Worm (Caenorhabditis elegans) whole organism, L1 larva: Measurements from ENCODE around the gene tag-280.

ENCODE experiments used
- C04F5.9 ChIP-seq: sonication (generic microtip); optimal IDR thresholded peaks from 2 replicates; lab custom pipeline; 2016; ENCODE audit warnings: missing genetic modification characterization, missing compliant biosample characterization
- C34B4.2 ChIP-seq: sonication (generic microtip); optimal IDR thresholded peaks from 2 replicates; lab custom pipeline; 2017; ENCODE audit warnings: mild to moderate bottlenecking, missing genetic modification characterization, missing compliant biosample characterization
- F16B12.6 ChIP-seq: fragments of 150-350 bp; optimal IDR thresholded peaks from 2 replicates; lab custom pipeline; 2014; ENCODE audit warnings: missing biosample characterization, missing genetic modification characterization
- Y116A8C.19 ChIP-seq: sonication (generic microtip); optimal IDR thresholded peaks from 2 replicates; lab custom pipeline; 2016; ENCODE audit warnings: missing compliant biosample characterization, missing genetic modification characterization, borderline replicate concordance
- aly-2 ChIP-seq: fragments of 150-350 bp; optimal IDR thresholded peaks from 2 replicates; lab custom pipeline; 2014; ENCODE audit warnings: missing biosample characterization, missing genetic modification characterization
- ama-1 ChIP-seq: fragments of 150-350 bp; optimal IDR thresholded peaks from 2 replicates; lab custom pipeline; 2014
- blmp-1 ChIP-seq: fragments of 150-350 bp; optimal IDR thresholded peaks from 2 replicates; lab custom pipeline; 2014; ENCODE audit warnings: missing biosample characterization, missing genetic modification characterization
- ceh-63 ChIP-seq: fragments of 200-800 bp; sonication (Bioruptor generic); optimal IDR thresholded peaks from 2 replicates; lab custom pipeline; 2018; ENCODE audit warnings: mild to moderate bottlenecking, missing genetic modification characterization, missing compliant biosample characterization
- ceh-82 ChIP-seq, 3 experiments: fragments of 150-350 bp in 1 of 3; sonication (generic microtip) in 2 of 3; optimal IDR thresholded peaks; 2 replicates each; lab custom pipeline; 2014 to 2017; ENCODE audit warnings: missing biosample characterization in 3 of 3, missing genetic modification characterization in 3 of 3
- ceh-88 ChIP-seq: fragments of 200-800 bp; sonication (Bioruptor generic); IDR thresholded peaks from 2 replicates; pipeline ENCODE4 v1.3.6; 2022; ENCODE audit warnings: missing genetic modification characterization, missing compliant biosample characterization
- ceh-90 ChIP-seq: sonication (generic microtip); optimal IDR thresholded peaks from 2 replicates; lab custom pipeline; 2016; ENCODE audit warnings: missing genetic modification characterization, missing compliant biosample characterization
- ces-1 ChIP-seq: fragments of 150-350 bp; optimal IDR thresholded peaks from 2 replicates; lab custom pipeline; 2014; ENCODE audit warnings: missing biosample characterization, missing genetic modification reagents, missing genetic modification characterization
- dpl-1 ChIP-seq, 3 experiments: fragments of 150-350 bp in 2 of 3; sonication (generic microtip) in 1 of 3; optimal IDR thresholded peaks; 2 replicates each; lab custom pipeline; 2014 to 2017; ENCODE audit warnings: missing biosample characterization in 3 of 3, missing genetic modification characterization in 3 of 3, missing genetic modification reagents in 3 of 3
- dsc-1 ChIP-seq: sonication (generic microtip); optimal IDR thresholded peaks from 2 replicates; lab custom pipeline; 2016; ENCODE audit warnings: mild to moderate bottlenecking, missing genetic modification characterization, missing compliant biosample characterization
- efl-3 ChIP-seq: fragments of 200-800 bp; sonication (Bioruptor generic); optimal IDR thresholded peaks from 2 replicates; lab custom pipeline; 2018; ENCODE audit warnings: mild to moderate bottlenecking, missing genetic modification characterization, missing compliant biosample characterization
- egl-13 ChIP-seq: sonication (generic microtip); optimal IDR thresholded peaks from 2 replicates; lab custom pipeline; 2016; ENCODE audit warnings: missing genotype, missing genetic modification reagents, missing genetic modification characterization, missing compliant biosample characterization
- fkh-10 ChIP-seq: sonication (generic microtip); optimal IDR thresholded peaks from 2 replicates; lab custom pipeline; 2017; ENCODE audit warnings: missing biosample characterization, missing genetic modification reagents, missing genetic modification characterization
- fkh-8 ChIP-seq: sonication (generic microtip); optimal IDR thresholded peaks from 2 replicates; lab custom pipeline; 2016; ENCODE audit warnings: mild to moderate bottlenecking, missing genetic modification characterization, missing compliant biosample characterization
- hlh-17 ChIP-seq: fragments of 200-800 bp; sonication (Bioruptor generic); optimal IDR thresholded peaks from 2 replicates; lab custom pipeline; 2018; ENCODE audit warnings: missing genetic modification characterization, mild to moderate bottlenecking, missing compliant biosample characterization, moderate library complexity, borderline replicate concordance
- hpl-2 ChIP-seq: fragments of 150-350 bp; optimal IDR thresholded peaks from 2 replicates; lab custom pipeline; 2014; ENCODE audit warnings: missing biosample characterization, missing genetic modification reagents, missing genetic modification characterization
- isw-1 ChIP-seq: fragments of 200-800 bp; sonication (Bioruptor generic); IDR thresholded peaks from 2 replicates; pipeline ENCODE4 v1.3.6; 2022; ENCODE audit warnings: missing genetic modification characterization, missing compliant biosample characterization
- jun-1 ChIP-seq: fragments of 150-350 bp; optimal IDR thresholded peaks from 2 replicates; lab custom pipeline; 2014; ENCODE audit warnings: missing biosample characterization, missing genetic modification reagents, missing genetic modification characterization
- lin-13 ChIP-seq: fragments of 150-350 bp; optimal IDR thresholded peaks from 2 replicates; lab custom pipeline; 2014; ENCODE audit warnings: missing biosample characterization, missing genetic modification reagents, missing genetic modification characterization
- lin-14 ChIP-seq: fragments of 200-800 bp; sonication (Bioruptor generic); optimal IDR thresholded peaks from 2 replicates; lab custom pipeline; 2018; ENCODE audit warnings: mild to moderate bottlenecking, missing genetic modification characterization, moderate library complexity, missing compliant biosample characterization
- lin-15B ChIP-seq: fragments of 150-350 bp; sonication (generic microtip); optimal IDR thresholded peaks from 3 replicates; lab custom pipeline; 2014; ENCODE audit warnings: missing biosample characterization, missing genetic modification characterization
- lir-3 ChIP-seq: sonication (generic microtip); optimal IDR thresholded peaks from 2 replicates; lab custom pipeline; 2016; ENCODE audit warnings: mild to moderate bottlenecking, missing genetic modification characterization, moderate library complexity, missing compliant biosample characterization; ENCODE audit not compliant: poor library complexity
- lsy-2 ChIP-seq, 2 experiments: fragments of 150-350 bp; optimal IDR thresholded peaks; 2 replicates each; lab custom pipeline; 2014; ENCODE audit warnings: missing biosample characterization in 2 of 2, missing genetic modification characterization in 2 of 2
- nhr-11 ChIP-seq: fragments of 150-350 bp; optimal IDR thresholded peaks from 2 replicates; lab custom pipeline; 2014; ENCODE audit warnings: missing biosample characterization, missing genetic modification characterization
- nhr-12 ChIP-seq: sonication (generic microtip); optimal IDR thresholded peaks from 2 replicates; lab custom pipeline; 2017; ENCODE audit warnings: missing biosample characterization, missing genetic modification characterization
- nhr-19 ChIP-seq: fragments of 200-800 bp; sonication (Bioruptor generic); conservative IDR thresholded peaks from 2 replicates; pipeline ENCODE4 v1.3.6; 2022; ENCODE audit warnings: missing genetic modification characterization, missing compliant biosample characterization
- nhr-20 ChIP-seq: sonication (generic microtip); optimal IDR thresholded peaks from 2 replicates; lab custom pipeline; 2016; ENCODE audit warnings: mild to moderate bottlenecking, missing genetic modification characterization, missing compliant biosample characterization
- nhr-237 ChIP-seq: fragments of 150-350 bp; optimal IDR thresholded peaks from 2 replicates; lab custom pipeline; 2014; ENCODE audit warnings: missing biosample characterization, missing genetic modification characterization
- nhr-71 ChIP-seq: sonication (generic microtip); optimal IDR thresholded peaks from 2 replicates; lab custom pipeline; 2016; ENCODE audit warnings: mild to moderate bottlenecking, missing genetic modification characterization, moderate library complexity, missing compliant biosample characterization
- nhr-77 ChIP-seq: fragments of 150-350 bp; optimal IDR thresholded peaks from 2 replicates; lab custom pipeline; 2014; ENCODE audit warnings: missing biosample characterization, missing genetic modification characterization
- nhr-85 ChIP-seq: sonication (generic microtip); peaks from one replicate; lab custom pipeline; 2016; ENCODE audit warnings: missing genetic modification characterization, inconsistent platforms, missing compliant biosample characterization
- nhr-90 ChIP-seq: sonication (generic microtip); optimal IDR thresholded peaks from 2 replicates; lab custom pipeline; 2016; ENCODE audit warnings: mild to moderate bottlenecking, missing genetic modification characterization, missing compliant biosample characterization; ENCODE audit not compliant: poor library complexity
- pax-3 ChIP-seq: fragments of 200-800 bp; sonication (Bioruptor generic); optimal IDR thresholded peaks from 2 replicates; lab custom pipeline; 2018; ENCODE audit warnings: mild to moderate bottlenecking, missing genetic modification characterization, moderate library complexity, missing compliant biosample characterization
- pqm-1 ChIP-seq: sonication (generic microtip); optimal IDR thresholded peaks from 3 replicates; lab custom pipeline; 2017; ENCODE audit warnings: missing biosample characterization, missing genetic modification characterization
- skn-1 ChIP-seq: fragments of 150-350 bp; optimal IDR thresholded peaks from 2 replicates; lab custom pipeline; 2014; ENCODE audit warnings: missing biosample characterization, missing genetic modification characterization
- snu-23 ChIP-seq: sonication (generic microtip); optimal IDR thresholded peaks from 2 replicates; lab custom pipeline; 2016; ENCODE audit warnings: missing genetic modification characterization, missing compliant biosample characterization
- sup-37 ChIP-seq: fragments of 200-800 bp; sonication (Bioruptor generic); optimal IDR thresholded peaks from 2 replicates; lab custom pipeline; 2018; ENCODE audit warnings: mild to moderate bottlenecking, missing genetic modification characterization, missing compliant biosample characterization
- swsn-7 ChIP-seq: sonication (generic microtip); optimal IDR thresholded peaks from 2 replicates; lab custom pipeline; 2016; ENCODE audit warnings: missing genetic modification characterization, missing compliant biosample characterization
- tlp-1 ChIP-seq: fragments of 150-350 bp; optimal IDR thresholded peaks from 2 replicates; lab custom pipeline; 2014; ENCODE audit warnings: missing biosample characterization, missing genetic modification characterization
- unc-130 ChIP-seq: fragments of 150-350 bp; optimal IDR thresholded peaks from 2 replicates; lab custom pipeline; 2017; ENCODE audit warnings: missing biosample characterization, missing genetic modification characterization, inconsistent platforms
- unc-30 ChIP-seq: sonication (generic microtip); optimal IDR thresholded peaks from 2 replicates; lab custom pipeline; 2017; ENCODE audit warnings: missing biosample characterization, missing genetic modification characterization
- unc-62 ChIP-seq: fragments of 150-350 bp; optimal IDR thresholded peaks from 2 replicates; lab custom pipeline; 2014; ENCODE audit warnings: missing biosample characterization, missing genetic modification reagents, missing genetic modification characterization
- unc-86 ChIP-seq: sonication (generic microtip); optimal IDR thresholded peaks from 2 replicates; lab custom pipeline; 2016; ENCODE audit warnings: missing genetic modification characterization, missing compliant biosample characterization
- unc-98 ChIP-seq: fragments of 200-800 bp; sonication (Bioruptor generic); IDR thresholded peaks from 2 replicates; pipeline ENCODE4 v1.3.6; 2022; ENCODE audit warnings: missing genetic modification characterization, missing compliant biosample characterization
- vab-15 ChIP-seq: sonication (generic microtip); optimal IDR thresholded peaks from 2 replicates; lab custom pipeline; 2017; ENCODE audit warnings: missing genotype, mild to moderate bottlenecking, missing genetic modification characterization, missing compliant biosample characterization
- xbp-1 ChIP-seq: sonication (generic microtip); optimal IDR thresholded peaks from 2 replicates; lab custom pipeline; 2016; ENCODE audit warnings: missing genetic modification characterization, missing compliant biosample characterization
- zag-1 ChIP-seq: fragments of 150-350 bp; optimal IDR thresholded peaks from 2 replicates; lab custom pipeline; 2014; ENCODE audit warnings: missing biosample characterization, missing genetic modification characterization
- zip-4 ChIP-seq: fragments of 200-800 bp; sonication (Bioruptor generic); optimal IDR thresholded peaks from 2 replicates; lab custom pipeline; 2018; ENCODE audit warnings: mild to moderate bottlenecking, missing genetic modification characterization, moderate library complexity, missing compliant biosample characterization
- ztf-11 ChIP-seq, 2 experiments: sonication (generic microtip); optimal IDR thresholded peaks; 2 replicates each; lab custom pipeline; 2016 to 2017; ENCODE audit warnings: missing genetic modification characterization in 2 of 2, missing biosample characterization in 1 of 2, missing compliant biosample characterization in 1 of 2

Gene tag-280

DNA sequence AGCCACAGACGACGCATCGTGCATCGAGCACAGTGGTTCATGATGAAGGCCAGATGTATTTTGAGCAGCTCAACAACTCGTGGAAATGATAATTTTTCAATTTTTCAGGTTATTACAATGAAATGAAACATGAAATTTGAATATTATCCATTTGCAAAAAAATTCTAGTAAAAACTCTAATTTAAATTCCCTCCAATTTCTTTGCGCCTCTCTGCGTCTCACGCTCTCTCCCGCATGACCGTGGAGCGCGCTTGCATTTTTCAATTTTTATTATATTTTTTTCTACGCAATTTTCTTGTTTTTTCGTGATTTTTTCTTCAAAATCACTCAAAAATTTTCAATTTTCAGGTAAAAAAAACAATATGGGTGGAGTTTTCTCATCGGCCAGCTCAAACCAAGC lies 1.0 kb upstream of the tag-280 start, which contains the start of gene tag-281 (continued):
- TF ChIP-seq sup-37 (GFP tag; lab: Kevin White, UChicago) (peak; percentile 47), lir-3 (tag; lab: Kevin White, UChicago) (peak; percentile 57), tlp-1 (tag; lab: Kevin White, UChicago) (no peak), egl-13 (tag; lab: Kevin White, UChicago) (peak; percentile 72), C04F5.9 (tag; lab: Kevin White, UChicago) (peak; percentile 67), lin-13 (GFP tag; lab: Kevin White, UChicago) (peak; percentile 86), lin-14 (GFP tag; lab: Kevin White, UChicago) (peak; percentile 89), nhr-85 (tag; lab: Kevin White, UChicago) (peak; percentile 93), F16B12.6 (peak; percentile 72), fkh-10 (peak; percentile 48), nhr-237 (tag; lab: Kevin White, UChicago) (no peak), jun-1 (peak; percentile 86), nhr-71 (tag; lab: Kevin White, UChicago) (peak; percentile 94), C34B4.2 (tag; lab: Kevin White, UChicago) (no peak), nhr-11 (tag; lab: Kevin White, UChicago) (peak; percentile 71), ceh-90 (tag; lab: Kevin White, UChicago) (peak; percentile 20), nhr-77 (tag; lab: Kevin White, UChicago) (peak; percentile 21), nhr-20 (tag; lab: Kevin White, UChicago) (peak; percentile 89), unc-86 (peak; percentile 86), hpl-2 (GFP tag; lab: Kevin White, UChicago) (no peak), xbp-1 (tag; lab: Kevin White, UChicago) (peak; percentile 87), pax-3 (peak; percentile 76), unc-98 (GFP tag; lab: Robert Waterston, UW) (peak; percentile 36; the same call in 1 of the 2 replicates), lin-15B (tag; lab: Kevin White, UChicago) (peak; percentile 88), aly-2 (tag; lab: Kevin White, UChicago) (peak; percentile 56), zip-4 (peak; percentile 42), pqm-1 (tag; lab: Kevin White, UChicago) (no peak), ceh-63 (no peak), Y116A8C.19 (no peak), skn-1 (tag; lab: Kevin White, UChicago) (peak; percentile 84), efl-3 (GFP tag; lab: Kevin White, UChicago) (no peak), ceh-88 (GFP tag; lab: Robert Waterston, UW) (peak; percentile 54; the same call in 1 of the 2 replicates), swsn-7 (tag; lab: Kevin White, UChicago) (peak; percentile 87), hlh-17 (GFP tag; lab: Kevin White, UChicago) (no peak), dsc-1 (tag; lab: Kevin White, UChicago) (peak; percentile 84), zag-1 (tag; lab: Kevin White, UChicago) (no peak), nhr-12 (no peak), ces-1 (no peak), dpl-1 (GFP tag; optimal IDR thresholded peaks at IDR 0.05; lab: Kevin White, UChicago) (peak; percentile 98 to 99 (median 98)), ztf-11 (tag; optimal IDR thresholded peaks at IDR 0.05; lab: Kevin White, UChicago) (peak in 1 of 2 experiments; percentile 28), blmp-1 (tag; lab: Kevin White, UChicago) (peak; percentile 65), nhr-19 (GFP tag; lab: Robert Waterston, UW) (peak; percentile 89), nhr-90 (tag; lab: Kevin White, UChicago) (peak; percentile 90), unc-30 (tag; lab: Kevin White, UChicago) (no peak), lsy-2 (tag; optimal IDR thresholded peaks at IDR 0.05; lab: Kevin White, UChicago) (peak; percentile 91 to 93), fkh-8 (tag; lab: Kevin White, UChicago) (peak; percentile 87), ceh-82 (tag; optimal IDR thresholded peaks at IDR 0.05; lab: Kevin White, UChicago) (peak; percentile 80 to 93 (median 89)), unc-130 (tag; lab: Kevin White, UChicago) (peak; percentile 70), unc-62 (GFP tag; lab: Kevin White, UChicago) (no peak), vab-15 (tag; lab: Kevin White, UChicago) (peak; percentile 53), isw-1 (GFP tag; lab: Robert Waterston, UW) (peak; percentile 87), snu-23 (GFP tag; lab: Kevin White, UChicago) (peak; percentile 91), ama-1 (lab: Kevin White, UChicago) (no peak)
